Worm (Caenorhabditis elegans) whole organism, L4 larva: ENCODE data around the gene C02G6.3.

Experiments
- F10B5.3 ChIP-seq: sonication (generic microtip); optimal IDR thresholded peaks from 2 replicates; lab custom pipeline; 2016; ENCODE audit warnings: mild to moderate bottlenecking, missing genetic modification characterization, missing compliant biosample characterization
- F37D6.2 ChIP-seq: sonication (generic microtip); optimal IDR thresholded peaks from 2 replicates; lab custom pipeline; 2016; ENCODE audit warnings: mild to moderate bottlenecking, missing genetic modification characterization, missing compliant biosample characterization
- F44E2.7 ChIP-seq: fragments of 200-800 bp; sonication (Bioruptor generic); IDR thresholded peaks from 2 replicates; pipeline ENCODE4 v2.1.2; 2022; ENCODE audit warnings: missing genetic modification characterization, missing compliant biosample characterization
- F49E8.2 ChIP-seq: sonication (generic microtip); optimal IDR thresholded peaks from 2 replicates; lab custom pipeline; 2016; ENCODE audit warnings: missing compliant biosample characterization, mild to moderate bottlenecking, missing genetic modification characterization, borderline replicate concordance
- Y105C5A.15 ChIP-seq: fragments of 200-800 bp; sonication (Bioruptor generic); IDR thresholded peaks from 2 replicates; pipeline ENCODE4 v1.3.6; 2022; ENCODE audit warnings: missing genetic modification characterization, missing compliant biosample characterization
- Y75B8A.6 ChIP-seq: fragments of 200-800 bp; sonication (Bioruptor generic); IDR thresholded peaks from 2 replicates; pipeline ENCODE4 v1.3.6; 2022; ENCODE audit warnings: missing genetic modification reagents, missing genetic modification characterization, missing compliant biosample characterization
- ZK337.2 ChIP-seq: fragments of 200-800 bp; sonication (Bioruptor generic); IDR thresholded peaks from 2 replicates; pipeline ENCODE4 v1.3.6; 2022; ENCODE audit warnings: missing genetic modification reagents, missing genetic modification characterization, missing compliant biosample characterization
- ZK546.5 ChIP-seq, 2 experiments: sonication (generic microtip); optimal IDR thresholded peaks; 2 replicates each; lab custom pipeline; 2017; ENCODE audit warnings: missing biosample characterization in 2 of 2, missing genetic modification characterization in 2 of 2
- aha-1 ChIP-seq: fragments of 150-350 bp; peaks from one replicate; lab custom pipeline; 2014; ENCODE audit warnings: missing biosample characterization, missing genetic modification characterization
- ama-1 ChIP-seq: fragments of 150-350 bp; optimal IDR thresholded peaks from 2 replicates; lab custom pipeline; 2014; ENCODE audit warnings: inconsistent platforms, mixed read lengths
- ceh-28 ChIP-seq: fragments of 150-350 bp; optimal IDR thresholded peaks from 2 replicates; lab custom pipeline; 2014; ENCODE audit warnings: missing biosample characterization, missing genetic modification reagents, missing genetic modification characterization
- ceh-44 ChIP-seq: fragments of 200-800 bp; sonication (Bioruptor generic); IDR thresholded peaks from 2 replicates; pipeline ENCODE4 v1.3.6; 2022; ENCODE audit warnings: missing genetic modification reagents, missing genetic modification characterization, missing compliant biosample characterization
- ceh-62 ChIP-seq: sonication (generic microtip); optimal IDR thresholded peaks from 2 replicates; lab custom pipeline; 2017; ENCODE audit warnings: missing biosample characterization, missing genetic modification characterization
- ceh-82 ChIP-seq: sonication (generic microtip); optimal IDR thresholded peaks from 2 replicates; lab custom pipeline; 2017; ENCODE audit warnings: missing biosample characterization, missing genetic modification characterization
- ces-1 ChIP-seq: fragments of 150-350 bp; sonication (generic microtip); optimal IDR thresholded peaks from 4 replicates; lab custom pipeline; 2014; ENCODE audit warnings: missing biosample characterization, missing genetic modification reagents, missing genetic modification characterization
- cey-2 ChIP-seq: sonication (generic microtip); optimal IDR thresholded peaks from 3 replicates; lab custom pipeline; 2017; ENCODE audit warnings: missing genetic modification characterization, mild to moderate bottlenecking, missing compliant biosample characterization, antibody characterized with exemption, borderline replicate concordance; ENCODE audit not compliant: insufficient read depth
- daf-16 ChIP-seq, 3 experiments: sonication (generic microtip); optimal IDR thresholded peaks; 2 replicates each; lab custom pipeline; 2016 to 2017; ENCODE audit warnings: missing genetic modification characterization in 3 of 3, missing genetic modification reagents in 3 of 3, mild to moderate bottlenecking in 2 of 3, missing compliant biosample characterization in 2 of 3, missing biosample characterization in 1 of 3, moderate library complexity in 1 of 3
- dmd-9 ChIP-seq: fragments of 200-800 bp; sonication (Bioruptor generic); IDR thresholded peaks from 2 replicates; pipeline ENCODE4 v1.3.6; 2022; ENCODE audit warnings: missing genetic modification reagents, missing genetic modification characterization, missing compliant biosample characterization
- dpl-1 ChIP-seq: fragments of 150-350 bp; optimal IDR thresholded peaks from 2 replicates; lab custom pipeline; 2014; ENCODE audit warnings: missing biosample characterization, missing genetic modification reagents, missing genetic modification characterization
- duxl-1 ChIP-seq: sonication (generic microtip); optimal IDR thresholded peaks from 2 replicates; lab custom pipeline; 2016; ENCODE audit warnings: mild to moderate bottlenecking, missing genetic modification characterization, moderate library complexity, missing compliant biosample characterization; ENCODE audit not compliant: poor library complexity
- dve-1 ChIP-seq: sonication (generic microtip); optimal IDR thresholded peaks from 2 replicates; lab custom pipeline; 2017; ENCODE audit warnings: antibody characterized with exemption, mild to moderate bottlenecking, missing genetic modification characterization, missing compliant biosample characterization; ENCODE audit not compliant: insufficient read depth
- egl-27 ChIP-seq: sonication (generic microtip); optimal IDR thresholded peaks from 3 replicates; lab custom pipeline; 2017; ENCODE audit warnings: missing biosample characterization, missing genetic modification reagents, missing genetic modification characterization
- fkh-10 ChIP-seq: fragments of 150-350 bp; optimal IDR thresholded peaks from 2 replicates; lab custom pipeline; 2014; ENCODE audit warnings: missing biosample characterization, missing genetic modification reagents, missing genetic modification characterization
- hif-1 ChIP-seq, 2 experiments: sonication (generic microtip); optimal IDR thresholded peaks; 2 replicates each; lab custom pipeline; 2016 to 2017; ENCODE audit warnings: missing compliant biosample characterization in 2 of 2, missing genetic modification characterization in 2 of 2, missing genetic modification reagents in 2 of 2, missing genotype in 2 of 2, mild to moderate bottlenecking in 1 of 2
- hlh-11 ChIP-seq: fragments of 200-800 bp; sonication (Bioruptor generic); optimal IDR thresholded peaks from 2 replicates; lab custom pipeline; 2018; ENCODE audit warnings: mild to moderate bottlenecking, missing genetic modification characterization, missing compliant biosample characterization
- hlh-30 ChIP-seq: sonication (generic microtip); optimal IDR thresholded peaks from 2 replicates; lab custom pipeline; 2017; ENCODE audit warnings: antibody characterized with exemption, mild to moderate bottlenecking, missing genetic modification characterization, missing compliant biosample characterization; ENCODE audit not compliant: insufficient read depth
- lim-7 ChIP-seq: fragments of 200-800 bp; sonication (Bioruptor generic); IDR thresholded peaks from 2 replicates; pipeline ENCODE4 v1.3.6; 2022; ENCODE audit warnings: missing genetic modification characterization, missing compliant biosample characterization
- lin-1 ChIP-seq: fragments of 200-800 bp; sonication (Bioruptor generic); IDR thresholded peaks from 2 replicates; pipeline ENCODE4 v1.3.6; 2022; ENCODE audit warnings: missing genetic modification reagents, missing genetic modification characterization, missing compliant biosample characterization
- lin-15B ChIP-seq: fragments of 150-350 bp; sonication (generic microtip); optimal IDR thresholded peaks from 3 replicates; lab custom pipeline; 2014; ENCODE audit warnings: missing biosample characterization, missing genetic modification characterization
- lir-3 ChIP-seq: sonication (generic microtip); optimal IDR thresholded peaks from 2 replicates; lab custom pipeline; 2016; ENCODE audit warnings: mild to moderate bottlenecking, missing genetic modification characterization, missing compliant biosample characterization
- lsy-2 ChIP-seq, 2 experiments: fragments of 150-350 bp in 1 of 2; sonication (generic microtip) in 1 of 2; optimal IDR thresholded peaks; 2 replicates each; lab custom pipeline; 2014 to 2017; ENCODE audit warnings: missing biosample characterization in 2 of 2, missing genetic modification characterization in 2 of 2
- mdt-29 ChIP-seq: fragments of 200-800 bp; sonication (Bioruptor generic); IDR thresholded peaks from 2 replicates; pipeline ENCODE4 v1.3.6; 2022; ENCODE audit warnings: missing genetic modification reagents, missing genetic modification characterization, missing compliant biosample characterization
- mep-1 ChIP-seq: fragments of 150-350 bp; sonication (generic microtip); optimal IDR thresholded peaks from 3 replicates; lab custom pipeline; 2014; ENCODE audit warnings: missing biosample characterization, missing genetic modification characterization
- nhr-237 ChIP-seq: sonication (generic microtip); optimal IDR thresholded peaks from 2 replicates; lab custom pipeline; 2017; ENCODE audit warnings: missing biosample characterization, missing genetic modification characterization
- nhr-28 ChIP-seq: fragments of 150-350 bp; optimal IDR thresholded peaks from 2 replicates; lab custom pipeline; 2014; ENCODE audit warnings: missing biosample characterization, missing genetic modification characterization
- nhr-42 ChIP-seq: fragments of 200-800 bp; sonication (Bioruptor generic); IDR thresholded peaks from 2 replicates; pipeline ENCODE4 v1.3.6; 2022; ENCODE audit warnings: missing genetic modification characterization, missing compliant biosample characterization
- nhr-6 ChIP-seq: fragments of 150-350 bp; optimal IDR thresholded peaks from 2 replicates; lab custom pipeline; 2014; ENCODE audit warnings: missing biosample characterization, missing genetic modification characterization
- pha-4 ChIP-seq, 2 experiments: fragments of 150-350 bp in 1 of 2; fragments of 200-800 bp in 1 of 2; sonication (Bioruptor generic) in 1 of 2; IDR thresholded peaks in 1 of 2; optimal IDR thresholded peaks in 1 of 2; 2 replicates each; pipeline versions ENCODE4 v1.3.6 to Lab custom; 2014 to 2022; ENCODE audit warnings: missing genetic modification characterization in 2 of 2, missing genetic modification reagents in 2 of 2, missing biosample characterization in 1 of 2, missing compliant biosample characterization in 1 of 2
- pqm-1 ChIP-seq: sonication (generic microtip); optimal IDR thresholded peaks from 2 replicates; lab custom pipeline; 2017; ENCODE audit warnings: missing biosample characterization, missing genetic modification characterization
- sdz-12 ChIP-seq: fragments of 200-800 bp; sonication (Bioruptor generic); optimal IDR thresholded peaks from 2 replicates; lab custom pipeline; 2018; ENCODE audit warnings: mild to moderate bottlenecking, missing genetic modification characterization, missing compliant biosample characterization
- set-16 ChIP-seq: fragments of 200-800 bp; sonication (Bioruptor generic); IDR thresholded peaks from 2 replicates; pipeline ENCODE4 v1.3.6; 2022; ENCODE audit warnings: missing genetic modification reagents, missing genetic modification characterization, missing compliant biosample characterization
- tag-97 ChIP-seq: fragments of 200-800 bp; sonication (Bioruptor generic); IDR thresholded peaks from 2 replicates; pipeline ENCODE4 v1.3.6; 2022; ENCODE audit warnings: missing genetic modification characterization, missing compliant biosample characterization
- tra-1 ChIP-seq: fragments of 200-800 bp; sonication (Bioruptor generic); IDR thresholded peaks from 2 replicates; pipeline ENCODE4 v1.3.6; 2022; ENCODE audit warnings: missing genetic modification reagents, missing genetic modification characterization, missing compliant biosample characterization
- unc-130 ChIP-seq: sonication (generic microtip); optimal IDR thresholded peaks from 2 replicates; lab custom pipeline; 2016; ENCODE audit warnings: missing genetic modification reagents, missing genetic modification characterization, missing compliant biosample characterization
- zag-1 ChIP-seq: fragments of 150-350 bp; optimal IDR thresholded peaks from 2 replicates; lab custom pipeline; 2014; ENCODE audit warnings: missing biosample characterization, missing genetic modification characterization
- zfp-2 ChIP-seq: sonication (generic microtip); optimal IDR thresholded peaks from 2 replicates; lab custom pipeline; 2016; ENCODE audit warnings: mild to moderate bottlenecking, missing genetic modification characterization, missing compliant biosample characterization
- zfp-3 ChIP-seq: fragments of 200-800 bp; sonication (Bioruptor generic); conservative IDR thresholded peaks from 2 replicates; pipeline ENCODE4 v1.3.6; 2022; ENCODE audit warnings: missing genetic modification reagents, missing genetic modification characterization, missing compliant biosample characterization
- zip-11 ChIP-seq: fragments of 200-800 bp; sonication (Bioruptor generic); IDR thresholded peaks from 2 replicates; pipeline ENCODE4 v1.3.6; 2022; ENCODE audit warnings: missing genetic modification characterization, missing compliant biosample characterization
- zip-2 ChIP-seq: fragments of 150-350 bp; optimal IDR thresholded peaks from 2 replicates; lab custom pipeline; 2014; ENCODE audit warnings: missing biosample characterization, missing genetic modification characterization
- ztf-7 ChIP-seq: fragments of 150-350 bp; optimal IDR thresholded peaks from 2 replicates; lab custom pipeline; 2014; ENCODE audit warnings: missing biosample characterization, missing genetic modification characterization

Gene C02G6.3

ce11 chrV:5842507-5843144 is 37.5 kb upstream of the C02G6.3 start:
- TF ChIP-seq ZK337.2 (GFP tag; lab: Robert Waterston, UW) (no peak), hlh-11 (tag; lab: Kevin White, UChicago) (peak; percentile 57), Y75B8A.6 (peak; percentile 66; the same call in 1 of the 2 replicates), ceh-44 (GFP tag; lab: Robert Waterston, UW) (no peak), zfp-3 (GFP tag; lab: Robert Waterston, UW) (no peak), lir-3 (tag; lab: Kevin White, UChicago) (no peak), zfp-2 (tag; lab: Kevin White, UChicago) (no peak), mep-1 (tag; lab: Kevin White, UChicago) (peak; percentile 24), ztf-7 (tag; lab: Kevin White, UChicago) (no peak), ceh-28 (no peak), nhr-42 (GFP tag; lab: Robert Waterston, UW) (no peak), zip-2 (no peak), lin-1 (no peak), ceh-82 (tag; lab: Kevin White, UChicago) (no peak), zip-11 (no peak), F44E2.7 (no peak), F49E8.2 (tag; lab: Kevin White, UChicago) (no peak), nhr-6 (tag; lab: Kevin White, UChicago) (no peak), tra-1 (GFP tag; lab: Robert Waterston, UW) (0 out of 2 replicates have a peak, but pooled peaks have one; percentile 5), ZK546.5 (tag; optimal IDR thresholded peaks at IDR 0.05; lab: Kevin White, UChicago) (no peak), F10B5.3 (tag; lab: Kevin White, UChicago) (no peak), F37D6.2 (tag; lab: Kevin White, UChicago) (no peak), dpl-1 (GFP tag; lab: Kevin White, UChicago) (no peak), dmd-9 (peak; percentile 34; the same call in 1 of the 2 replicates), pha-4 (GFP tag; IDR thresholded peaks at IDR 0.05; lab: Robert Waterston, UW) (no peak), pha-4 (tag; optimal IDR thresholded peaks at IDR 0.05; lab: Kevin White, UChicago) (no peak), hif-1 (tag; optimal IDR thresholded peaks at IDR 0.05; lab: Kevin White, UChicago) (peak in 1 of 2 experiments; percentile 59), lin-15B (tag; lab: Kevin White, UChicago) (no peak), ama-1 (peak; percentile 40), mdt-29 (GFP tag; lab: Robert Waterston, UW) (no peak), set-16 (no peak), egl-27 (tag; lab: Kevin White, UChicago) (no peak), unc-130 (GFP tag; lab: Kevin White, UChicago) (no peak), fkh-10 (GFP tag; lab: Kevin White, UChicago) (no peak), hlh-30 (tag; lab: Kevin White, UChicago) (peak; percentile 76), nhr-237 (tag; lab: Kevin White, UChicago) (no peak), zag-1 (tag; lab: Kevin White, UChicago) (no peak), duxl-1 (tag; lab: Kevin White, UChicago) (no peak), ces-1 (GFP tag; lab: Kevin White, UChicago) (no peak), ceh-62 (tag; lab: Kevin White, UChicago) (no peak), lsy-2 (tag; optimal IDR thresholded peaks at IDR 0.05; lab: Kevin White, UChicago) (no peak), nhr-28 (tag; lab: Kevin White, UChicago) (peak; percentile 67), lim-7 (GFP tag; lab: Robert Waterston, UW) (no peak), sdz-12 (GFP tag; lab: Kevin White, UChicago) (no peak), pqm-1 (no peak), Y105C5A.15 (no peak), aha-1 (tag; lab: Kevin White, UChicago) (peak; percentile 96), cey-2 (tag; lab: Kevin White, UChicago) (no peak), dve-1 (tag; lab: Kevin White, UChicago) (peak; percentile 70), daf-16 (GFP tag; optimal IDR thresholded peaks at IDR 0.05; lab: Kevin White, UChicago) (no peak), daf-16 (tag; optimal IDR thresholded peaks at IDR 0.05; lab: Kevin White, UChicago) (peak; percentile 47), tag-97 (GFP tag; lab: Robert Waterston, UW) (no peak)
